Fruit fly (Drosophila melanogaster) whole organism: ENCODE data around the gene Keap1.
A peak's percentile ranks its signal among the peaks of the same experiment; 100 is the strongest.

Source experiments
- CG8478 ChIP-seq: fragments of >200 bp; optimal IDR thresholded peaks from 2 replicates; lab custom pipeline; 2018; ENCODE audit warnings: inconsistent platforms
- Dll ChIP-seq: fragments of >200 bp; optimal IDR thresholded peaks from 2 replicates; lab custom pipeline; 2017
- EcR ChIP-seq, 2 experiments: fragments of >200 bp; optimal IDR thresholded peaks; 2 replicates each; lab custom pipeline; 2017; ENCODE audit warnings: missing biosample characterization in 2 of 2, missing genetic modification characterization in 2 of 2, missing genetic modification reagents in 2 of 2
- pan ChIP-seq: fragments of >200 bp; optimal IDR thresholded peaks from 2 replicates; lab custom pipeline; 2017
- psq ChIP-seq: fragments of >200 bp; optimal IDR thresholded peaks from 2 replicates; lab custom pipeline; 2017
- usp ChIP-seq: fragments of >200 bp; optimal IDR thresholded peaks from 2 replicates; lab custom pipeline; 2017; ENCODE audit warnings: missing biosample characterization, missing genetic modification characterization, mixed read lengths

The Keap1 gene

DNA sequence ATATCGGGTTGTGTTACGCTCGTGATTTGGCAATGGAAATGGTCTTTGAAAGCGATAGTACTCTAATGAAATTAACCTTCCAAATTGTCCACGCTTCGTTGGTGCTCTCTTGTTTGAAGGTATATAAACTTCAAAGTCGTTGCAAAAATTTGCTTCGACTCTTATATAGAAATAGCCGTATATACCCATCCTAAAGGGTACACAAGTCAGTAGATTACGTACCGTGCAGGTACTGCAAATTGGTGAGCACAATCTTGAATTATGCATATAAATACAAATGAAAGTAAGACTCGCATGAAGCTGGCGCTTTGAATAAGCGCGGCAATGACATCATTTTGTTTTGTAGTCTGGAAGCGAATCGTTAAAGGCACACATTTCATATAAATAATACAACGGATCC is 36.5 kb upstream of the Keap1 start:
- no peak for TF ChIP-seq Dll (lab: Kevin White, UChicago)
- TF ChIP-seq usp: no peak
- TF ChIP-seq CG8478 (lab: Kevin White, UChicago): no peak
- no peak for TF ChIP-seq pan (lab: Kevin White, UChicago)
- no peak for TF ChIP-seq psq (lab: Kevin White, UChicago)
- no peak for TF ChIP-seq EcR (GFP tag; optimal IDR thresholded peaks at IDR 0.05; lab: Kevin White, UChicago)

DNA sequence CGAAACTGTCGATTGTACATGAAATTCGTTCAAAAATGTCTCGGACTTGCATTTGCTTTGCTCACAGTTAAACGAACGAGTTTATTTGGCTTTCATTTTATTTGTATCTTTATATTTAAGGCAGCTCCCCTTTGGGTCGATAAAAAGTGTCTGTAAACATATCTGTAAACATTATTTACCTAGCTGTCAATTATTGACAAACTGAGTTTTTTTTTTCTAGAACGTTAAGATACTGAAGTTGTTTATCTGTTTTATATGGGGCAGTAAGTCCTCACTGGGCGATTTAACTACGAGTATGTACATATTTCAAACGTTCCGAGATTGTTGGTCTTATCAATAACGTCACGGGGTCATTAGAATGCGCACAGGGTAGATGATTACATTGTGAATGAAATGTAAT is 35.9 kb upstream of the Keap1 start:
- no peak for TF ChIP-seq psq (lab: Kevin White, UChicago)
- TF ChIP-seq EcR (GFP tag; optimal IDR thresholded peaks at IDR 0.05; lab: Kevin White, UChicago): no peak
- no peak for TF ChIP-seq CG8478 (lab: Kevin White, UChicago)
- TF ChIP-seq Dll (lab: Kevin White, UChicago): no peak
- TF ChIP-seq pan (lab: Kevin White, UChicago): no peak
- TF ChIP-seq usp: no peak

dm6 chr3R:17110880-17111726 is 31.4 kb upstream of the Keap1 start:
- TF ChIP-seq psq (lab: Kevin White, UChicago) (no peak), Dll (lab: Kevin White, UChicago) (peak; percentile 12)

- no peak for TF ChIP-seq EcR (GFP tag; optimal IDR thresholded peaks at IDR 0.05; lab: Kevin White, UChicago)
- no peak for TF ChIP-seq Dll (lab: Kevin White, UChicago)
- TF ChIP-seq pan (lab: Kevin White, UChicago): no peak
These were observed 29.1 kb upstream of the Keap1 start for dm6 chr3R:17108881-17109280.

DNA sequence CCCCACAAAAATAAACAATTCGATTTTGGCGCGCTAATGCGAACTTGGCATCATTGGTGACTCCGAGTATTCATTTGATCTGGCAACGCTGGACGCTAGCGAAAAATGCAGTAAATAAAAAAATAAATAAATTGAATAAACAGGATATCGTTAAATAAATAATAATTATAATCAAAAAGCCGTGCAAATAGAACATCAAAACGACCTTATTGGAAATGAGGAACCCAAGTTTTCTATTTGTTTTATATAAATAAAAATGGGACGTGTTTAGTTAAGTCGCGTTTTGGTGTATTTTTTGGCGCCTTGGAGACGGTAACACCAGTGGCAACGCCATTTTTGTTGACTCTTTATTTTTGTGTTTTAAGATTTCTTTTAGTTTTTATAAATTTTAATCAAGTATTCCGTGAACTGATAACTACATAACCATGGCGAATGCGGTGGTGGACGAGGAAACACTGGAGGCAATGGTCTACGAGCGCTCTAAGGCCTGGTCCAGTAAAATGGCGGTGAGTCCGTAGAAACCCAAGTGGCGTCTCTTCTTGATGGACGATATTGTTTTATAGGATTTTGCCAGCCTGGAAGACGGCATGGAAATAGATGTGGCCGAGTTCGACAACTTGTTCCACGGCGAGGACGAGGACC is 8.4 kb upstream of the Keap1 start, which contains the start of gene cal1:
TSS of gene cal1 (plus strand) at position 304 of the 642 bp plus-strand sequence.
- TF ChIP-seq pan (lab: Kevin White, UChicago) (no peak), psq (lab: Kevin White, UChicago) (no peak), Dll (lab: Kevin White, UChicago) (no peak), CG8478 (lab: Kevin White, UChicago) (no peak), EcR (GFP tag; optimal IDR thresholded peaks at IDR 0.05; lab: Kevin White, UChicago) (no peak), usp (no peak)

- no peak for TF ChIP-seq Dll (lab: Kevin White, UChicago)
- no peak for TF ChIP-seq psq (lab: Kevin White, UChicago)
- TF ChIP-seq EcR (GFP tag; optimal IDR thresholded peaks at IDR 0.05; lab: Kevin White, UChicago): no peak
- TF ChIP-seq CG8478 (lab: Kevin White, UChicago): no peak
- TF ChIP-seq pan (lab: Kevin White, UChicago): no peak
- TF ChIP-seq usp: no peak
These were observed 5.5 kb upstream of the Keap1 start, which contains the start of gene GckIII for dm6 chr3R:17085029-17085807. Gene GckIII (plus strand): TSS chr3R:17085513.

- TF ChIP-seq EcR (GFP tag; optimal IDR thresholded peaks at IDR 0.05; lab: Kevin White, UChicago) (no peak), Dll (lab: Kevin White, UChicago) (no peak), usp (no peak), pan (lab: Kevin White, UChicago) (no peak), psq (lab: Kevin White, UChicago) (no peak), CG8478 (lab: Kevin White, UChicago) (no peak)
These were observed 2.7 kb upstream of the Keap1 start for dm6 chr3R:17082471-17082870.

dm6 chr3R:17081359-17081935 is 1.7 kb upstream of the Keap1 start:
- TF ChIP-seq usp: no peak
- no peak for TF ChIP-seq Dll (lab: Kevin White, UChicago)
- no peak for TF ChIP-seq EcR (GFP tag; optimal IDR thresholded peaks at IDR 0.05; lab: Kevin White, UChicago)
- TF ChIP-seq pan (lab: Kevin White, UChicago): no peak
- no peak for TF ChIP-seq psq (lab: Kevin White, UChicago)
- no peak for TF ChIP-seq CG8478 (lab: Kevin White, UChicago)

DNA sequence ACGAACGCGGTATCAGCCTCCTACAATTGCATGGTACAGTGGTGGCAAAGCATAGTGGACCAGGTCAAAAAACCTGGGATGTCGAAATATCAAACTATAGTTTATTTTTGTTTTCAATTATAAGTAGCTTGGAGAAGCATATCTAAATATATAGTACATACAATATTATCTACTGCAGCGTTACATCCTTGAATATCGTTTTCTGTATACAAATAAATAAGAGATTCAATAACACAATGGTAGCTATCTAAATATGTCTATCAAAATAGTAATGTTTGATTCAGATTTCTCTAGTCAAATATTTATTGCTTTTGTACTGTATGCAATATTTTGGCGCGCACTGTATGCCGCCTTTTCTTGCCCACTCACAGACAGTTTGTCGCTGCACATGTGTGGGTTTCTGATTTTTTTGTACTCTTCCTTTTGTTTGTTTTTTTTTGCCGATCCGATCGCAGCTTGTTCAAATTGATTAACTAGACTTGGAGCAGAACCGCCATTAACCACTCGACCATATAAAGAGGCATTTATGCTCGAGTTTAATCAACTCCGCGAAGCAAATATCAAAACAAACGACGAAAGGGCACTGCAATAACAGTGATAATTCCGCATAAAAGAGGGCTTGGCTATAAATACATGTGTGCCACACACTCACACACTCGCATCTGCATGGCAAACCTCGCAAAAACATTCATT is 1.1 kb upstream of the Keap1 start:
- TF ChIP-seq EcR (GFP tag; optimal IDR thresholded peaks at IDR 0.05; lab: Kevin White, UChicago) (no peak), pan (lab: Kevin White, UChicago) (no peak), usp (no peak), CG8478 (lab: Kevin White, UChicago) (no peak), psq (lab: Kevin White, UChicago) (no peak), Dll (lab: Kevin White, UChicago) (no peak)

- TF ChIP-seq EcR (GFP tag; optimal IDR thresholded peaks at IDR 0.05; lab: Kevin White, UChicago): no peak
- no peak for TF ChIP-seq usp
- TF ChIP-seq Dll (lab: Kevin White, UChicago): no peak
- no peak for TF ChIP-seq psq (lab: Kevin White, UChicago)
- no peak for TF ChIP-seq pan (lab: Kevin White, UChicago)
- TF ChIP-seq CG8478 (lab: Kevin White, UChicago): no peak
These were observed 535 bp downstream of the Keap1 start for dm6 chr3R:17078961-17079858.
